Fruit fly (Drosophila melanogaster) whole organism, embryonic: ENCODE data around the gene CG2909.

Experiments used
- ATbp ChIP-seq: fragments of 200-800 bp; sonication (Bioruptor generic); optimal IDR thresholded peaks from 2 replicates; lab custom pipeline; 2017; ENCODE audit warnings: missing biosample characterization, mild to moderate bottlenecking, missing genetic modification characterization, missing genetic modification reagents
- Bteb2 ChIP-seq: fragments of 200-800 bp; sonication (Bioruptor generic); optimal IDR thresholded peaks from 2 replicates; lab custom pipeline; 2016; ENCODE audit warnings: missing biosample characterization, missing genetic modification characterization
- CG10431 ChIP-seq: fragments of 200-800 bp; sonication (Bioruptor generic); optimal IDR thresholded peaks from 3 replicates; lab custom pipeline; 2018; ENCODE audit warnings: missing biosample characterization, mild to moderate bottlenecking, missing genetic modification characterization
- CG11093 ChIP-seq: fragments of 200-800 bp; sonication (Bioruptor generic); IDR thresholded peaks from 3 replicates; pipeline ENCODE4 v1.3.6; 2022; ENCODE audit warnings: missing biosample characterization, missing genetic modification characterization
- CG11695 ChIP-seq: fragments of 200-800 bp; sonication (Bioruptor generic); IDR thresholded peaks from 3 replicates; pipeline ENCODE4 v1.3.6; 2022; ENCODE audit warnings: missing biosample characterization, missing genetic modification characterization
- CG11723 ChIP-seq: fragments of 200-800 bp; sonication (Bioruptor generic); optimal IDR thresholded peaks from 2 replicates; lab custom pipeline; 2017; ENCODE audit warnings: missing biosample characterization, mild to moderate bottlenecking, missing genetic modification characterization
- CG12236 ChIP-seq: fragments of 200-800 bp; sonication (Bioruptor generic); optimal IDR thresholded peaks from 2 replicates; lab custom pipeline; 2016; ENCODE audit warnings: missing biosample characterization, missing genetic modification characterization
- CG14860 ChIP-seq: fragments of 200-800 bp; sonication (Bioruptor generic); IDR thresholded peaks from 3 replicates; pipeline ENCODE4 v1.3.6; 2022; ENCODE audit warnings: missing biosample characterization, missing genetic modification characterization; ENCODE audit not compliant: partially characterized antibody
- CG18011 ChIP-seq: fragments of 200-800 bp; sonication (Bioruptor generic); optimal IDR thresholded peaks from 2 replicates; lab custom pipeline; 2017; ENCODE audit warnings: missing biosample characterization, missing genetic modification characterization, mild to moderate bottlenecking, moderate library complexity, missing genotype
- CG18262 ChIP-seq: fragments of 200-800 bp; optimal IDR thresholded peaks from 3 replicates; lab custom pipeline; 2019; ENCODE audit warnings: missing biosample characterization, mild to moderate bottlenecking, missing genetic modification characterization, moderate library complexity
- CG2120 ChIP-seq: fragments of 200-800 bp; sonication (Bioruptor generic); optimal IDR thresholded peaks from 3 replicates; lab custom pipeline; 2016; ENCODE audit warnings: missing biosample characterization, missing genetic modification characterization
- CG2678 ChIP-seq: fragments of 200-800 bp; sonication (Bioruptor generic); optimal IDR thresholded peaks from 3 replicates; lab custom pipeline; 2019; ENCODE audit warnings: missing biosample characterization, mild to moderate bottlenecking, missing genetic modification characterization, moderate library complexity
- CG31441 ChIP-seq: fragments of 200-800 bp; sonication (Bioruptor generic); IDR thresholded peaks from 2 replicates; pipeline ENCODE4 v1.3.6; 2022; ENCODE audit warnings: missing biosample characterization, missing genetic modification characterization
- CG32772 ChIP-seq: fragments of 200-800 bp; sonication (Bioruptor generic); IDR thresholded peaks from 2 replicates; pipeline ENCODE4 v1.3.6; 2022; ENCODE audit warnings: missing biosample characterization, missing genetic modification characterization
- CG33213 ChIP-seq: fragments of 200-800 bp; sonication (Bioruptor generic); optimal IDR thresholded peaks from 3 replicates; lab custom pipeline; 2016; ENCODE audit warnings: missing biosample characterization, missing genetic modification characterization
- CG42726 ChIP-seq: fragments of 200-800 bp; sonication (Bioruptor generic); IDR thresholded peaks from 2 replicates; pipeline ENCODE4 v1.3.6; 2022; ENCODE audit warnings: missing biosample characterization, missing genetic modification characterization; ENCODE audit not compliant: partially characterized antibody
- CG7556 ChIP-seq: fragments of 200-800 bp; sonication (Bioruptor generic); optimal IDR thresholded peaks from 2 replicates; lab custom pipeline; 2017; ENCODE audit warnings: missing biosample characterization, mild to moderate bottlenecking, missing genetic modification characterization
- CG8388 ChIP-seq: fragments of 200-800 bp; sonication (Bioruptor generic); optimal IDR thresholded peaks from 2 replicates; lab custom pipeline; 2019; ENCODE audit warnings: missing biosample characterization, mild to moderate bottlenecking, missing genetic modification characterization, moderate library complexity
- CG9437 ChIP-seq: fragments of 200-800 bp; sonication (Bioruptor generic); optimal IDR thresholded peaks from 2 replicates; lab custom pipeline; 2018; ENCODE audit warnings: missing biosample characterization, mild to moderate bottlenecking, missing genetic modification characterization
- CHES-1-like ChIP-seq: fragments of 200-800 bp; sonication (Bioruptor generic); optimal IDR thresholded peaks from 2 replicates; lab custom pipeline; 2016; ENCODE audit warnings: missing biosample characterization, missing genetic modification characterization
- CTCF ChIP-seq: fragments of 200-800 bp; sonication (Bioruptor generic); optimal IDR thresholded peaks from 2 replicates; lab custom pipeline; 2017; ENCODE audit warnings: missing biosample characterization, mild to moderate bottlenecking, missing genetic modification characterization, moderate library complexity
- Chrac-16 ChIP-seq: fragments of 200-800 bp; sonication (Bioruptor generic); optimal IDR thresholded peaks from 3 replicates; lab custom pipeline; 2016; ENCODE audit warnings: missing biosample characterization, missing genetic modification characterization
- CoRest ChIP-seq: fragments of 200-800 bp; sonication (Bioruptor generic); optimal IDR thresholded peaks from 3 replicates; lab custom pipeline; 2018; ENCODE audit warnings: missing biosample characterization, mild to moderate bottlenecking, missing genetic modification characterization, moderate library complexity
- D19A ChIP-seq: fragments of 200-800 bp; optimal IDR thresholded peaks from 3 replicates; lab custom pipeline; 2019; ENCODE audit warnings: missing biosample characterization, mild to moderate bottlenecking, missing genetic modification characterization, moderate library complexity
- E2f1 ChIP-seq: fragments of 200-800 bp; sonication (Bioruptor generic); IDR thresholded peaks from 2 replicates; pipeline ENCODE4 v1.3.6; 2022; ENCODE audit warnings: missing biosample characterization, missing genetic modification characterization
- Fer1 ChIP-seq: fragments of 200-800 bp; sonication (Bioruptor generic); optimal IDR thresholded peaks from 2 replicates; lab custom pipeline; 2017; ENCODE audit warnings: missing biosample characterization, mild to moderate bottlenecking, missing genetic modification characterization
- HLH4C ChIP-seq: fragments of 200-800 bp; sonication (Bioruptor generic); IDR thresholded peaks from 3 replicates; pipeline ENCODE4 v1.3.6; 2022; ENCODE audit warnings: missing biosample characterization, missing genetic modification characterization; ENCODE audit not compliant: partially characterized antibody
- Hr51 ChIP-seq, 2 experiments: fragments of 200-800 bp; sonication (Bioruptor generic); optimal IDR thresholded peaks; 2 replicates in 1 of 2; 3 replicates in 1 of 2; lab custom pipeline; 2016 to 2018; ENCODE audit warnings: missing biosample characterization in 2 of 2, missing genetic modification characterization in 2 of 2, mild to moderate bottlenecking in 1 of 2, moderate library complexity in 1 of 2
- Hr78 ChIP-seq, 2 experiments: fragments of 200-800 bp in 1 of 2; fragments of >200 bp in 1 of 2; sonication (Bioruptor generic) in 1 of 2; optimal IDR thresholded peaks; 2 replicates each; lab custom pipeline; 2017 to 2019; ENCODE audit warnings: missing biosample characterization in 2 of 2, missing genetic modification characterization in 2 of 2, mild to moderate bottlenecking in 1 of 2, moderate library complexity in 1 of 2
- Jarid2 ChIP-seq: fragments of 200-800 bp; sonication (Bioruptor generic); optimal IDR thresholded peaks from 3 replicates; lab custom pipeline; 2017; ENCODE audit warnings: mild to moderate bottlenecking, missing biosample characterization, missing genetic modification reagents, missing genetic modification characterization
- Kr ChIP-seq: fragments of 200-800 bp; sonication (Bioruptor generic); optimal IDR thresholded peaks from 2 replicates; lab custom pipeline; 2017; ENCODE audit warnings: missing biosample characterization, mild to moderate bottlenecking, missing genetic modification characterization
- PHDP ChIP-seq: fragments of 200-800 bp; sonication (Bioruptor generic); optimal IDR thresholded peaks from 3 replicates; lab custom pipeline; 2018; ENCODE audit warnings: missing biosample characterization, mild to moderate bottlenecking, missing genetic modification characterization, moderate library complexity
- Ssrp ChIP-seq: fragments of 200-800 bp; sonication (Bioruptor generic); optimal IDR thresholded peaks from 2 replicates; lab custom pipeline; 2018; ENCODE audit warnings: missing biosample characterization, mild to moderate bottlenecking, missing genetic modification characterization, moderate library complexity
- amos ChIP-seq: fragments of 200-800 bp; sonication (Bioruptor generic); IDR thresholded peaks from 2 replicates; pipeline ENCODE4 v1.3.6; 2022; ENCODE audit warnings: missing biosample characterization, missing genetic modification characterization; ENCODE audit not compliant: partially characterized antibody
- ara ChIP-seq: fragments of 200-800 bp; sonication (Bioruptor generic); IDR thresholded peaks from 2 replicates; pipeline ENCODE4 v1.3.6; 2022; ENCODE audit warnings: missing biosample characterization, missing genetic modification characterization
- az2 ChIP-seq: fragments of 200-800 bp; sonication (Bioruptor generic); optimal IDR thresholded peaks from 3 replicates; lab custom pipeline; 2016; ENCODE audit warnings: missing biosample characterization, missing genetic modification characterization
- chinmo ChIP-seq: fragments of 200-800 bp; sonication (Bioruptor generic); IDR thresholded peaks from 4 replicates; pipeline ENCODE4 v1.3.6; 2022; ENCODE audit warnings: missing biosample characterization, missing genetic modification characterization; ENCODE audit not compliant: partially characterized antibody
- cwo ChIP-seq: fragments of 200-800 bp; sonication (Bioruptor generic); optimal IDR thresholded peaks from 3 replicates; lab custom pipeline; 2017; ENCODE audit warnings: missing biosample characterization, missing genetic modification characterization, mild to moderate bottlenecking, moderate library complexity, missing genetic modification reagents
- dysf ChIP-seq: fragments of 200-800 bp; sonication (Bioruptor generic); IDR thresholded peaks from 3 replicates; pipeline ENCODE4 v1.3.6; 2022; ENCODE audit warnings: missing biosample characterization, missing genetic modification characterization
- gem ChIP-seq: fragments of 200-800 bp; sonication (Bioruptor generic); optimal IDR thresholded peaks from 2 replicates; lab custom pipeline; 2019; ENCODE audit warnings: missing biosample characterization, mild to moderate bottlenecking, missing genetic modification characterization, moderate library complexity
- gsb ChIP-seq: fragments of 200-800 bp; sonication (Bioruptor generic); IDR thresholded peaks from 2 replicates; pipeline ENCODE4 v1.3.6; 2022; ENCODE audit warnings: missing biosample characterization, missing genetic modification characterization
- inv ChIP-seq: fragments of 200-800 bp; sonication (Bioruptor generic); IDR thresholded peaks from 2 replicates; pipeline ENCODE4 v1.3.6; 2022; ENCODE audit warnings: missing biosample characterization, missing genetic modification characterization; ENCODE audit not compliant: partially characterized antibody
- ken ChIP-seq: fragments of 200-800 bp; sonication (Bioruptor generic); IDR thresholded peaks from 3 replicates; pipeline ENCODE4 v1.3.6; 2022; ENCODE audit warnings: missing biosample characterization, missing genetic modification characterization
- maf-S ChIP-seq: fragments of 200-800 bp; sonication (Bioruptor generic); optimal IDR thresholded peaks from 2 replicates; lab custom pipeline; 2016; ENCODE audit warnings: missing biosample characterization, missing genetic modification characterization
- pan ChIP-seq, 4 experiments: fragments of >200 bp in 3 of 4; fragments of 200-800 bp in 1 of 4; sonication (Bioruptor generic) in 1 of 4; optimal IDR thresholded peaks in 3 of 4; IDR thresholded peaks in 1 of 4; 2 replicates each; pipeline versions ENCODE4 v1.3.6 to Lab custom; 2017 to 2022; ENCODE audit warnings: missing biosample characterization in 2 of 4, missing genetic modification characterization in 2 of 4, mixed read lengths in 1 of 4
- pb ChIP-seq: fragments of 200-800 bp; sonication (Bioruptor generic); optimal IDR thresholded peaks from 3 replicates; lab custom pipeline; 2016; ENCODE audit warnings: missing biosample characterization, missing genetic modification characterization
- sens ChIP-seq: fragments of 200-800 bp; sonication (Bioruptor generic); peaks from one replicate; lab custom pipeline; 2016; ENCODE audit warnings: missing biosample characterization, missing genetic modification characterization
- wor ChIP-seq: fragments of 200-800 bp; sonication (Bioruptor generic); IDR thresholded peaks from 2 replicates; pipeline ENCODE4 v1.3.6; 2022; ENCODE audit warnings: missing biosample characterization, missing genetic modification characterization

CG2909 gene

DNA sequence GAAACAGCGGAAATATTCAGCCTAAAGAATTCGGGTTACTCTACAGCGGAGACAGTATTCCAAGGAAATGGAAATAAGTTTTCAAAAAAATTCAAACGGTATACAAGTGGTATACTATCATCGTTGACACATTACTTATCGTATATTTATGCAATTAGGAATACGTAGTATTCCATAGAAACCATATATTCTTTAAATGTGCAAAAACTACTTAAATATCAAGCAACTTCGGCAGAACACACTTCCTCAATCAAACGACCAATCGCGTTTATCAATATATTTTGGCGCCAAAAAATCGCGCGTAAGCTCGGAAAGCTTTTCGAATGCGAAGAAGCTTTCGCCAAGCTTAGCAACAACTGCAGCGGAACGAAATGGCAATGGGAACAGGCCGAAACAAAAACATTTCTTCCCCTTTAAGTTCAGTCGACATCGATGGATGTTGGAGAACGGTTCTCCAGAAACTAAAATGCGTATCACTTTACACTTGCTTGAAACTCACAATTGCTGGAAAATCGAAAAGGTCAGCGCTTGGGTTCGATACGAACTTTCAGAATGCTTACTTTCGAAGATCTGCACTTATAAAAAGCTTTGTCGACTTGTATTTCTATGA, 7.2 kb upstream of the CG2909 start (continued):
- TF ChIP-seq Bteb2 (GFP tag; lab: Kevin White, UChicago) (no peak), Hr78 (GFP tag; optimal IDR thresholded peaks at IDR 0.05; lab: Kevin White, UChicago) (peak in 1 of 2 experiments; percentile 90), CG2120 (GFP tag; lab: Kevin White, UChicago) (peak; percentile 28), dysf (GFP tag; lab: Robert Waterston, UW) (peak; percentile 43; the same call in 1 of the 3 replicates), CG2678 (tag; lab: Kevin White, UChicago) (peak; percentile 1), CG11093 (GFP tag; lab: Robert Waterston, UW) (no peak), CG32772 (no peak), CG7556 (GFP tag; lab: Kevin White, UChicago) (peak; percentile 47), D19A (peak; percentile 68), CG33213 (GFP tag; lab: Kevin White, UChicago) (no peak), CHES-1-like (no peak), Fer1 (GFP tag; lab: Kevin White, UChicago) (no peak), sens (GFP tag; lab: Kevin White, UChicago) (peak; percentile 71), ken (no peak), az2 (GFP tag; lab: Kevin White, UChicago) (no peak), Chrac-16 (no peak), pan (optimal IDR thresholded peaks at IDR 0.05; lab: Kevin White, UChicago) (no peak), pan (GFP tag; optimal IDR thresholded peaks at IDR 0.05 in 1 of 2, IDR thresholded peaks at IDR 0.05 in 1 of 2) (no peak), CG9437 (GFP tag; lab: Kevin White, UChicago) (no peak), gem (tag; lab: Kevin White, UChicago) (peak; percentile 34), ATbp (no peak), CTCF (GFP tag; lab: Kevin White, UChicago) (peak; percentile 43), E2f1 (GFP tag; lab: Robert Waterston, UW) (peak; percentile 52; the same call in 1 of the 2 replicates), CoRest (tag; lab: Kevin White, UChicago) (peak; percentile 3), chinmo (GFP tag; lab: Robert Waterston, UW) (peak; percentile 94), amos (GFP tag; lab: Robert Waterston, UW) (peak; percentile 20; the same call in 1 of the 2 replicates), inv (GFP tag; lab: Robert Waterston, UW) (no peak)

DNA sequence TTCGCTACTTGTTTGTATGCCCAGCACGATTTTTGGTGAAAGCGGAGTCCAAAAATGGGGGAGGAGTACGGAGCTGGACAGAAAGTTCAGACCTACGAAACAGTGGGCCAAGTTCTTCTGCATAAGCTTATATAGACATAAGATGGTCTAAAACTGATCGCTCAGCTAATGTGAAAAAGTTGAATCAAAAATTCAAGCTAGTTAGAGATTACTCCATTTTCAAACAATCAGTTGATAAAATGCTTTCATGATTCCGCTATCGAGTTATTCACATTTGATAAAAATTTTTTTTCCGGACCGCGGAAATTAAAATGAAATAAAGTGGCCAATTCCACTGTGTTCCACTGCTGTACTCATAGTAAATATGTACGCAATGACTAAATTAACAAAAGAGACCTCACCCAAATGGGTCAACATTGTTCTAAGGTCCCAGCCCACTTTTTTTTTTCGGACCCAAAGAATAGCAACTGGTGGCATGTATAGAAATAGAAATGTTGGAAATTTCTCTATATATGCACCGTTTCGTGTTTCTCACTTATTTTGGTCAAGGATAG, 5.8 kb upstream of the CG2909 start:
- TF ChIP-seq ara (GFP tag; lab: Robert Waterston, UW) (no peak), CG11723 (peak; percentile 31), cwo (no peak), Jarid2 (no peak), maf-S (GFP tag; lab: Kevin White, UChicago) (no peak), CG14860 (GFP tag; lab: Robert Waterston, UW) (no peak), Hr51 (GFP tag; optimal IDR thresholded peaks at IDR 0.05; lab: Kevin White, UChicago) (peak in 1 of 2 experiments; percentile 30), CG18011 (no peak), gsb (GFP tag; lab: Robert Waterston, UW) (no peak), pb (GFP tag; lab: Kevin White, UChicago) (no peak), ATbp (peak; percentile 39), CG11695 (GFP tag; lab: Robert Waterston, UW) (0 out of 3 replicates have a peak, but pooled peaks have one; percentile 19), CG18262 (tag; lab: Kevin White, UChicago) (peak; percentile 33), wor (no peak), Kr (GFP tag; lab: Kevin White, UChicago) (no peak), PHDP (peak; percentile 28), HLH4C (GFP tag; lab: Robert Waterston, UW) (no peak), sens (GFP tag; lab: Kevin White, UChicago) (peak; percentile 76), CG31441 (GFP tag; lab: Robert Waterston, UW) (no peak), CG42726 (no peak), CG10431 (GFP tag; lab: Kevin White, UChicago) (no peak), CG12236 (no peak), Ssrp (tag; lab: Kevin White, UChicago) (no peak), CG8388 (GFP tag; lab: Kevin White, UChicago) (no peak)
